Worm (Caenorhabditis elegans): ENCODE results near the gene col-180.

Gene col-180

ce11 chrX:11679211-11679977 is 32.7 kb downstream of the col-180 start (continued):
- TF ChIP-seq pha-4 (GFP tag; IDR thresholded peaks at IDR 0.05), result no peak
- no peak for TF ChIP-seq pha-4 (tag; optimal IDR thresholded peaks at IDR 0.05)
- TF ChIP-seq unc-130 (GFP tag; optimal IDR thresholded peaks at IDR 0.05), result no peak
- no peak for TF ChIP-seq dmd-8 (GFP tag; IDR thresholded peaks at IDR 0.05)
- peak; percentile 67; the same call in 1 of the 2 replicates for TF ChIP-seq tra-1 (GFP tag; IDR thresholded peaks at IDR 0.05)
- TF ChIP-seq nhr-6 (tag; optimal IDR thresholded peaks at IDR 0.05), result no peak
- no peak for TF ChIP-seq pqm-1 (tag; optimal IDR thresholded peaks at IDR 0.05)
- TF ChIP-seq ceh-82 (tag; optimal IDR thresholded peaks at IDR 0.05), result no peak
- no peak for TF ChIP-seq nhr-76 (tag; optimal IDR thresholded peaks at IDR 0.05)
- no peak for TF ChIP-seq saeg-2 (GFP tag; IDR thresholded peaks at IDR 0.05)
- TF ChIP-seq ztf-11 (tag; optimal IDR thresholded peaks at IDR 0.05), result no peak
- TF ChIP-seq Y5F2A.4 (GFP tag; optimal IDR thresholded peaks at IDR 0.05), result no peak
- no peak for TF ChIP-seq cey-2 (tag; optimal IDR thresholded peaks at IDR 0.05; ENCODE audit: borderline replicate concordance, insufficient read depth)
- no peak for TF ChIP-seq jun-1 (tag; optimal IDR thresholded peaks at IDR 0.05)
- no peak for TF ChIP-seq dmd-9 (GFP tag; IDR thresholded peaks at IDR 0.05)
- TF ChIP-seq zip-2 (tag; optimal IDR thresholded peaks at IDR 0.05), result no peak
- TF ChIP-seq Y105C5A.15 (GFP tag; IDR thresholded peaks at IDR 0.05), result no peak
- TF ChIP-seq mxl-3 (GFP tag; optimal IDR thresholded peaks at IDR 0.05), result no peak
- TF ChIP-seq ceh-28 (tag; optimal IDR thresholded peaks at IDR 0.05), result no peak
- TF ChIP-seq egl-43 (GFP tag; IDR thresholded peaks at IDR 0.05), result no peak
- TF ChIP-seq hlh-11 (tag; optimal IDR thresholded peaks at IDR 0.05), result peak; percentile 49
- peak in 1 of 2 experiments; percentile 59 for TF ChIP-seq daf-16 (GFP tag; optimal IDR thresholded peaks at IDR 0.05)
- peak; percentile 87 for TF ChIP-seq daf-16 (tag; optimal IDR thresholded peaks at IDR 0.05)
- TF ChIP-seq lin-15B (tag; optimal IDR thresholded peaks at IDR 0.05), result no peak
- no peak for TF ChIP-seq ama-1 (optimal IDR thresholded peaks at IDR 0.05)
- no peak for TF ChIP-seq lin-29 (GFP tag; IDR thresholded peaks at IDR 0.05)
- TF ChIP-seq nhr-25 (tag; optimal IDR thresholded peaks at IDR 0.05; ENCODE audit: borderline replicate concordance, insufficient read depth), result no peak

- TF ChIP-seq saeg-2 (GFP tag; IDR thresholded peaks at IDR 0.05) (no peak), lim-7 (GFP tag; IDR thresholded peaks at IDR 0.05) (no peak), T20F7.1 (GFP tag; optimal IDR thresholded peaks at IDR 0.05) (no peak), ceh-62 (tag; optimal IDR thresholded peaks at IDR 0.05) (no peak), Y5F2A.4 (GFP tag; optimal IDR thresholded peaks at IDR 0.05) (no peak), php-3 (GFP tag; IDR thresholded peaks at IDR 0.05) (no peak), F44E2.7 (GFP tag; IDR thresholded peaks at IDR 0.05) (no peak), aly-2 (tag; optimal IDR thresholded peaks at IDR 0.05) (no peak), daf-12 (tag; optimal IDR thresholded peaks at IDR 0.05) (no peak), lin-38 (GFP tag; IDR thresholded peaks at IDR 0.05) (no peak), daf-19 (GFP tag; conservative IDR thresholded peaks at IDR 0.05) (no peak), tag-97 (GFP tag; IDR thresholded peaks at IDR 0.05) (no peak), aha-1 (tag) (no peak), zip-11 (GFP tag; IDR thresholded peaks at IDR 0.05) (no peak), nhr-11 (tag; optimal IDR thresholded peaks at IDR 0.05) (no peak), mxl-3 (GFP tag; optimal IDR thresholded peaks at IDR 0.05) (no peak), snpc-1.2 (GFP tag; IDR thresholded peaks at IDR 0.05) (no peak), ceh-20 (GFP tag; IDR thresholded peaks at IDR 0.05) (no peak), zip-2 (tag; optimal IDR thresholded peaks at IDR 0.05) (no peak)
Observed at ce11 chrX:11675573-11675972, 36.5 kb downstream of the col-180 start.

Measured in whole organism, L4 larva.